Fruit fly (Drosophila melanogaster) whole organism, embryonic: ENCODE results near the gene CG18473.

Source experiments
- Antp ChIP-seq: fragments of 200-800 bp; sonication (Bioruptor generic); optimal IDR thresholded peaks from 3 replicates; lab custom pipeline; 2016; ENCODE audit warnings: missing biosample characterization, missing genetic modification characterization
- BtbVII ChIP-seq: fragments of 200-800 bp; sonication (Bioruptor generic); optimal IDR thresholded peaks from 3 replicates; lab custom pipeline; 2017; ENCODE audit warnings: missing biosample characterization, mild to moderate bottlenecking, missing genetic modification characterization
- CG10267 ChIP-seq: fragments of 200-800 bp; sonication (Bioruptor generic); optimal IDR thresholded peaks from 2 replicates; lab custom pipeline; 2018; ENCODE audit warnings: missing biosample characterization, mild to moderate bottlenecking, missing genetic modification characterization, moderate library complexity
- CG10366 ChIP-seq: fragments of 200-800 bp; sonication (Bioruptor generic); IDR thresholded peaks from 2 replicates; pipeline ENCODE4 v1.3.6; 2022; ENCODE audit warnings: missing biosample characterization, missing genetic modification characterization
- CG10543 ChIP-seq: fragments of 200-800 bp; sonication (Bioruptor generic); optimal IDR thresholded peaks from 3 replicates; lab custom pipeline; 2017; ENCODE audit warnings: missing biosample characterization, mild to moderate bottlenecking, missing genetic modification characterization, moderate library complexity
- CG12104 ChIP-seq: fragments of 200-800 bp; sonication (Bioruptor generic); optimal IDR thresholded peaks from 3 replicates; lab custom pipeline; 2016; ENCODE audit warnings: missing biosample characterization, missing genetic modification characterization
- CG12219 ChIP-seq: fragments of 200-800 bp; sonication (Bioruptor generic); optimal IDR thresholded peaks from 3 replicates; lab custom pipeline; 2018; ENCODE audit warnings: missing biosample characterization, mild to moderate bottlenecking, missing genetic modification characterization
- CG12299 ChIP-seq: fragments of 200-800 bp; sonication (Bioruptor generic); optimal IDR thresholded peaks from 2 replicates; lab custom pipeline; 2018; ENCODE audit warnings: missing biosample characterization, mild to moderate bottlenecking, missing genetic modification characterization
- CG13624 ChIP-seq: fragments of 200-800 bp; sonication (Bioruptor generic); optimal IDR thresholded peaks from 2 replicates; lab custom pipeline; 2016; ENCODE audit warnings: missing biosample characterization, missing genetic modification characterization
- CG1529 ChIP-seq: fragments of 200-800 bp; sonication (Bioruptor generic); optimal IDR thresholded peaks from 3 replicates; lab custom pipeline; 2018; ENCODE audit warnings: missing biosample characterization, missing genetic modification characterization
- CG16815 ChIP-seq: fragments of 200-800 bp; sonication (Bioruptor generic); optimal IDR thresholded peaks from 3 replicates; lab custom pipeline; 2017; ENCODE audit warnings: missing biosample characterization, mild to moderate bottlenecking, missing genetic modification characterization
- CG17912 ChIP-seq: fragments of 200-800 bp; sonication (Bioruptor generic); optimal IDR thresholded peaks from 2 replicates; lab custom pipeline; 2018; ENCODE audit warnings: missing biosample characterization, mild to moderate bottlenecking, missing genetic modification characterization
- CG18619 ChIP-seq: fragments of 200-800 bp; sonication (Bioruptor generic); optimal IDR thresholded peaks from 3 replicates; lab custom pipeline; 2017; ENCODE audit warnings: missing biosample characterization, mild to moderate bottlenecking, missing genetic modification characterization
- CG2199 ChIP-seq: fragments of 200-800 bp; sonication (Bioruptor generic); IDR thresholded peaks from 3 replicates; pipeline ENCODE4 v1.3.6; 2022; ENCODE audit warnings: missing biosample characterization, missing genetic modification characterization
- CG34422 ChIP-seq: fragments of 200-800 bp; sonication (Bioruptor generic); IDR thresholded peaks from 3 replicates; pipeline ENCODE4 v1.3.6; 2022; ENCODE audit warnings: missing biosample characterization, missing genetic modification characterization
- CG5953 ChIP-seq: fragments of 200-800 bp; sonication (Bioruptor generic); IDR thresholded peaks from 2 replicates; pipeline ENCODE4 v1.3.6; 2022; ENCODE audit warnings: missing biosample characterization, missing genetic modification characterization
- CG6765 ChIP-seq: fragments of 200-800 bp; sonication (Bioruptor generic); optimal IDR thresholded peaks from 3 replicates; lab custom pipeline; 2017; ENCODE audit warnings: missing biosample characterization, mild to moderate bottlenecking, missing genetic modification characterization
- CG6791 ChIP-seq: fragments of 200-800 bp; sonication (Bioruptor generic); IDR thresholded peaks from 3 replicates; pipeline ENCODE4 v1.3.6; 2022; ENCODE audit warnings: missing biosample characterization, missing genetic modification characterization; ENCODE audit not compliant: partially characterized antibody
- CG6854 ChIP-seq: fragments of 200-800 bp; sonication (Bioruptor generic); optimal IDR thresholded peaks from 3 replicates; lab custom pipeline; 2017; ENCODE audit warnings: missing biosample characterization, mild to moderate bottlenecking, missing genetic modification characterization
- CG7839 ChIP-seq: fragments of 200-800 bp; sonication (Bioruptor generic); optimal IDR thresholded peaks from 3 replicates; lab custom pipeline; 2018; ENCODE audit warnings: missing biosample characterization, mild to moderate bottlenecking, missing genetic modification characterization, moderate library complexity
- CG8089 ChIP-seq: fragments of 200-800 bp; sonication (Bioruptor generic); optimal IDR thresholded peaks from 3 replicates; lab custom pipeline; 2016; ENCODE audit warnings: missing biosample characterization, missing genetic modification characterization
- CG8290 ChIP-seq, 3 experiments: fragments of 200-800 bp; sonication (Bioruptor generic); optimal IDR thresholded peaks; 2 replicates each; lab custom pipeline; 2016 to 2019; ENCODE audit warnings: missing biosample characterization in 3 of 3, missing genetic modification characterization in 3 of 3, mild to moderate bottlenecking in 2 of 3, moderate library complexity in 1 of 3
- CG9437 ChIP-seq: fragments of 200-800 bp; sonication (Bioruptor generic); optimal IDR thresholded peaks from 2 replicates; lab custom pipeline; 2018; ENCODE audit warnings: missing biosample characterization, mild to moderate bottlenecking, missing genetic modification characterization
- D19B ChIP-seq: fragments of 200-800 bp; sonication (Bioruptor generic); optimal IDR thresholded peaks from 2 replicates; lab custom pipeline; 2017; ENCODE audit warnings: missing biosample characterization, mild to moderate bottlenecking, missing genetic modification characterization
- Dad ChIP-seq: fragments of 200-800 bp; sonication (Bioruptor generic); optimal IDR thresholded peaks from 3 replicates; lab custom pipeline; 2016; ENCODE audit warnings: missing biosample characterization, missing genetic modification characterization
- Gsc ChIP-seq: fragments of 200-800 bp; sonication (Bioruptor generic); IDR thresholded peaks from 2 replicates; pipeline ENCODE4 v1.3.6; 2022; ENCODE audit warnings: missing biosample characterization, missing genetic modification characterization
- HmgD ChIP-seq: fragments of 200-800 bp; sonication (Bioruptor generic); optimal IDR thresholded peaks from 3 replicates; lab custom pipeline; 2016; ENCODE audit warnings: missing biosample characterization, missing genetic modification characterization
- Hr3 ChIP-seq: fragments of 200-800 bp; sonication (Bioruptor generic); optimal IDR thresholded peaks from 3 replicates; lab custom pipeline; 2016; ENCODE audit warnings: missing biosample characterization, missing genetic modification characterization
- Optix ChIP-seq: fragments of 200-800 bp; sonication (Bioruptor generic); IDR thresholded peaks from 3 replicates; pipeline ENCODE4 v1.3.6; 2022; ENCODE audit warnings: missing biosample characterization, missing genetic modification characterization
- Trl ChIP-seq, 3 experiments: fragments of >200 bp in 2 of 3; fragments of 200-800 bp in 1 of 3; sonication (Bioruptor generic) in 1 of 3; optimal IDR thresholded peaks; 2 replicates in 1 of 3; 3 replicates in 2 of 3; lab custom pipeline; 2016 to 2017; ENCODE audit warnings: missing biosample characterization in 1 of 3, missing genetic modification characterization in 1 of 3
- amos ChIP-seq: fragments of 200-800 bp; sonication (Bioruptor generic); IDR thresholded peaks from 2 replicates; pipeline ENCODE4 v1.3.6; 2022; ENCODE audit warnings: missing biosample characterization, missing genetic modification characterization; ENCODE audit not compliant: partially characterized antibody
- ash1 ChIP-seq: fragments of 200-800 bp; sonication (Bioruptor generic); optimal IDR thresholded peaks from 2 replicates; lab custom pipeline; 2018; ENCODE audit warnings: missing biosample characterization, mild to moderate bottlenecking, missing genetic modification characterization
- chinmo ChIP-seq: fragments of 200-800 bp; sonication (Bioruptor generic); IDR thresholded peaks from 4 replicates; pipeline ENCODE4 v1.3.6; 2022; ENCODE audit warnings: missing biosample characterization, missing genetic modification characterization; ENCODE audit not compliant: partially characterized antibody
- dmrt11E ChIP-seq: fragments of 200-800 bp; sonication (Bioruptor generic); optimal IDR thresholded peaks from 3 replicates; lab custom pipeline; 2018; ENCODE audit warnings: missing biosample characterization, mild to moderate bottlenecking, missing genetic modification characterization, moderate library complexity
- esg ChIP-seq: fragments of 200-800 bp; sonication (Bioruptor generic); conservative IDR thresholded peaks from 2 replicates; pipeline ENCODE4 v1.3.6; 2022; ENCODE audit warnings: missing biosample characterization, missing genetic modification characterization
- exex ChIP-seq: fragments of 200-800 bp; sonication (Bioruptor generic); optimal IDR thresholded peaks from 4 replicates; lab custom pipeline; 2018; ENCODE audit warnings: missing biosample characterization, mild to moderate bottlenecking, missing genetic modification characterization, moderate library complexity
- her ChIP-seq: fragments of 200-800 bp; sonication (Bioruptor generic); optimal IDR thresholded peaks from 2 replicates; lab custom pipeline; 2016; ENCODE audit warnings: missing biosample characterization, missing genetic modification characterization
- mirr ChIP-seq: fragments of 200-800 bp; sonication (Bioruptor generic); optimal IDR thresholded peaks from 3 replicates; lab custom pipeline; 2018; ENCODE audit warnings: missing biosample characterization, mild to moderate bottlenecking, missing genetic modification characterization
- pan ChIP-seq, 4 experiments: fragments of >200 bp in 3 of 4; fragments of 200-800 bp in 1 of 4; sonication (Bioruptor generic) in 1 of 4; optimal IDR thresholded peaks in 3 of 4; IDR thresholded peaks in 1 of 4; 2 replicates each; pipeline versions ENCODE4 v1.3.6 to Lab custom; 2017 to 2022; ENCODE audit warnings: missing biosample characterization in 2 of 4, missing genetic modification characterization in 2 of 4, mixed read lengths in 1 of 4
- repo ChIP-seq: fragments of 200-800 bp; sonication (Bioruptor generic); optimal IDR thresholded peaks from 2 replicates; lab custom pipeline; 2016; ENCODE audit warnings: missing biosample characterization, missing genetic modification characterization
- ro ChIP-seq: fragments of 200-800 bp; sonication (Bioruptor generic); IDR thresholded peaks from 2 replicates; pipeline ENCODE4 v1.3.6; 2022; ENCODE audit warnings: missing biosample characterization, missing genetic modification characterization
- schlank ChIP-seq: fragments of 200-800 bp; sonication (Bioruptor generic); optimal IDR thresholded peaks from 2 replicates; lab custom pipeline; 2018; ENCODE audit warnings: missing biosample characterization, mild to moderate bottlenecking, missing genetic modification characterization
- twi ChIP-seq: fragments of 200-800 bp; optimal IDR thresholded peaks from 2 replicates; lab custom pipeline; 2019; ENCODE audit warnings: missing biosample characterization, mild to moderate bottlenecking, missing genetic modification characterization, moderate library complexity
- vnd ChIP-seq: fragments of 200-800 bp; sonication (Bioruptor generic); IDR thresholded peaks from 3 replicates; pipeline ENCODE4 v1.3.6; 2022; ENCODE audit warnings: missing biosample characterization, missing genetic modification characterization; ENCODE audit not compliant: partially characterized antibody
- z ChIP-seq: fragments of 200-800 bp; sonication (Bioruptor generic); IDR thresholded peaks from 3 replicates; pipeline ENCODE4 v1.3.6; 2022; ENCODE audit warnings: missing biosample characterization, missing genetic modification characterization

Gene CG18473

DNA sequence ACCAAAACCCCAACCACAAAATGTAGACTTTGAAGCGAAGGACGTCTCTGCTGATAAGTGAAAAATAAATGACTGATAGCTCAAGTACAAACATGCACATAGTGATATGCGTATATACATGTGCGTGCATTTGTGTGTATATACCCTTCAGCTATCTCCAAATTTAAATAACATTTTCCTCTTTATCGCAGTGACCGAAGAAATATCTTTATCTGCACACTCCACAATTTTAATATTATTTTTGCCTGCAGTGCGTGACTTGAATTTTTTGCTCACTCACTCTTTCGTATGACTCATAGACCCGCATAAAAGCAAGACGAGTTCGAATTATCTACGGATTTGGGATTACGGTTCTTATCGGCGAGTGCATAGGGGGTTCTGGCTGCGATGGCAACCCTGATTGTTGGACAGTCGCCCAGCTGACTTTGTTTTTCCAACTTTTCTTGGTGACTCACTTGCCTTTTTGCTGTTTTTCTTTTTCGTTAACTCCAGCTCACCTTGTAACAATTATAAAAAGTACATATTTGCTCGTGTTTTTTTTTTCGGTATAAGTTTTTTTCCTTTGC, 20.0 kb upstream of the CG18473 start (continued):
- no peak for TF ChIP-seq CG8290 (GFP tag; optimal IDR thresholded peaks at IDR 0.05; lab: Kevin White, UChicago)
- TF ChIP-seq CG8290 (tag; optimal IDR thresholded peaks at IDR 0.05; lab: Kevin White, UChicago), result peak in 1 of 2 experiments; percentile 28
- TF ChIP-seq CG12219, result no peak
- no peak for TF ChIP-seq CG17912
- TF ChIP-seq BtbVII (GFP tag; lab: Kevin White, UChicago), result peak; percentile 9
- TF ChIP-seq CG1529, result no peak
- no peak for TF ChIP-seq CG6791 (GFP tag; lab: Robert Waterston, UW)
- TF ChIP-seq CG7839, result no peak
- no peak for TF ChIP-seq Trl (optimal IDR thresholded peaks at IDR 0.05; lab: Kevin White, UChicago)
- no peak for TF ChIP-seq Trl (GFP tag; optimal IDR thresholded peaks at IDR 0.05; lab: Kevin White, UChicago)
- no peak for TF ChIP-seq CG13624 (GFP tag; lab: Kevin White, UChicago)
- TF ChIP-seq CG6765 (GFP tag; lab: Kevin White, UChicago), result no peak
- TF ChIP-seq CG12104 (GFP tag; lab: Kevin White, UChicago), result peak; percentile 24
- no peak for TF ChIP-seq Hr3 (GFP tag; lab: Kevin White, UChicago)
- 0 out of 4 replicates have a peak, but pooled peaks have one; percentile 51 for TF ChIP-seq chinmo (GFP tag; lab: Robert Waterston, UW)
- peak; percentile 53 for TF ChIP-seq mirr (GFP tag; lab: Kevin White, UChicago)
- TF ChIP-seq CG10267 (tag; lab: Kevin White, UChicago), result no peak
- peak; percentile 75; the same call in 1 of the 3 replicates for TF ChIP-seq CG2199 (GFP tag; lab: Robert Waterston, UW)
- no peak for TF ChIP-seq z (GFP tag; lab: Robert Waterston, UW)
- no peak for TF ChIP-seq HmgD (GFP tag; lab: Kevin White, UChicago)

DNA sequence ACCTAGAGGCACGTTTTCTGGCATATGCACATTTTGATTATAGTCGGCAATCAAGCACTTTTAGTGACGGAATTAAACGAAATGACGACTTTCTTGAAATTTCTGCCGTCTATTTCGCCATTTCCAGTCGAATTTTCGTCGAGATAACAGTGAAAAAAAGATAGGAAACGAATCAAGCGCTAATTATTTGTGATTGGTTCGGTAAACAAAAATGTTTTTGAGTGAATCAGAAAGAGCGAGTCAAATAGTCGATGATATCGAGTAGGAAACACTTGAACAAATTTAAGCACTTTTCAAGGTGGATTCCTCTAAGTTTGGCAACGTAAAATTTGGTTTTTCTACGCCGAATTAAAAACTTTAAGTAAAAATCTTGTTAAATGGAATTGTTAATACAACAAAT, 19.5 kb upstream of the CG18473 start:
- TF ChIP-seq vnd (GFP tag; lab: Robert Waterston, UW) (no peak), pan (optimal IDR thresholded peaks at IDR 0.05; lab: Kevin White, UChicago) (no peak), pan (GFP tag; optimal IDR thresholded peaks at IDR 0.05 in 1 of 2, IDR thresholded peaks at IDR 0.05 in 1 of 2) (peak in 1 of 2 experiments; percentile 3), CG5953 (GFP tag; lab: Robert Waterston, UW) (0 out of 2 replicates have a peak, but pooled peaks have one; percentile 32), exex (tag; lab: Kevin White, UChicago) (peak; percentile 68), her (peak; percentile 4)
- TF ChIP-seq, all 482 proteins: peak for 4

DNA sequence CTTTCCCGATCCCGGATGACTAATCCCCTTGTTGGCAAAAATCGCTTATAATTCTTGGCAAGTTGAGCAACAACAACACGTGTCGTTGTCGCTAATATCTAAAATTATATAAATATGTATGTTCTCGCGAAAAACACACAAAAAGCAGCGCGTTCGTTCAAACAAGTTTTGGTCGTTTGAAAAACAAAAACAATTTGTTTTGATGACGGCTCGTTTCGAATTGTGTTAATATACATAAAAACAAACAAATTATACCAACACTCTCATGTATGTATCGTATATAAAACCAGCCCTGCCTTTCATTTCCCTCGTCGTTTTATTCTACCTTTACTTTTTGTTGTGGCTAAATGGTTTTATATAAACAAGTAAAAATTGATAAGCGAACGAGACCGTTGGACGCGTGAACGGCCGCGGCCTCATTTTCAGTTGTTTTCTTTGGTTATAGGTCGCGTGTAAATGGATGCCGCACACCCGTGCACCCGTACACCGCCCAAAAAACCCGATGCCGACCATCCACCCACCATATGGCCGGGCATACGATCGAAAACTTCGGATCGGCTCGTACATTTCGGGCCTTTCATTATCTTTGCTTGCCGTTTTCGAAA, 18.8 kb upstream of the CG18473 start:
- TF ChIP-seq ash1 (GFP tag; lab: Kevin White, UChicago) (peak; percentile 52), CG12299 (tag; lab: Kevin White, UChicago) (no peak), BtbVII (GFP tag; lab: Kevin White, UChicago) (peak; percentile 9), CG16815 (no peak), D19B (no peak), Trl (optimal IDR thresholded peaks at IDR 0.05; lab: Kevin White, UChicago) (no peak), Trl (GFP tag; optimal IDR thresholded peaks at IDR 0.05; lab: Kevin White, UChicago) (no peak), CG10543 (GFP tag; lab: Kevin White, UChicago) (peak; percentile 89), CG18619 (GFP tag; lab: Kevin White, UChicago) (no peak), dmrt11E (tag; lab: Kevin White, UChicago) (no peak), repo (GFP tag; lab: Kevin White, UChicago) (no peak), Dad (GFP tag; lab: Kevin White, UChicago) (no peak), Antp (GFP tag; lab: Kevin White, UChicago) (no peak), Optix (GFP tag; lab: Robert Waterston, UW) (no peak), CG10366 (GFP tag; lab: Robert Waterston, UW) (no peak), CG8089 (GFP tag; lab: Kevin White, UChicago) (no peak), CG6854 (GFP tag; lab: Kevin White, UChicago) (no peak), schlank (peak; percentile 7), amos (GFP tag; lab: Robert Waterston, UW) (no peak), CG34422 (no peak; the same call in 2 of the 3 replicates), CG9437 (GFP tag; lab: Kevin White, UChicago) (no peak), Gsc (GFP tag; lab: Robert Waterston, UW) (no peak), ro (GFP tag; lab: Robert Waterston, UW) (no peak), twi (tag; lab: Kevin White, UChicago) (peak; percentile 96), esg (GFP tag; lab: Robert Waterston, UW) (no peak)
